Worm (Caenorhabditis elegans) whole organism, mixed stage, embryonic: ENCODE measurements around the gene K01D12.10.

Experiments used
- ceh-39 ChIP-seq: fragments of 150-350 bp; optimal IDR thresholded peaks from 2 replicates; lab custom pipeline; 2014; ENCODE audit warnings: missing biosample characterization, missing genetic modification characterization
- ces-1 ChIP-seq: fragments of 150-350 bp; optimal IDR thresholded peaks from 2 replicates; lab custom pipeline; 2014; ENCODE audit warnings: missing biosample characterization, missing genetic modification reagents, missing genetic modification characterization
- drap-1 ChIP-seq: fragments of 200-800 bp; sonication (Bioruptor generic); optimal IDR thresholded peaks from 3 replicates; lab custom pipeline; 2018; ENCODE audit warnings: mild to moderate bottlenecking, missing genetic modification characterization, missing compliant biosample characterization
- lsy-2 ChIP-seq: fragments of 150-350 bp; optimal IDR thresholded peaks from 2 replicates; lab custom pipeline; 2014; ENCODE audit warnings: missing biosample characterization, missing genetic modification characterization
- mep-1 ChIP-seq: fragments of 150-350 bp; optimal IDR thresholded peaks from 2 replicates; lab custom pipeline; 2017; ENCODE audit warnings: missing biosample characterization, missing genetic modification reagents, missing genetic modification characterization, inconsistent platforms
- nhr-2 ChIP-seq: fragments of 150-350 bp; optimal IDR thresholded peaks from 2 replicates; lab custom pipeline; 2014; ENCODE audit warnings: missing biosample characterization, missing genetic modification characterization
- snpc-4 ChIP-seq: fragments of 150-350 bp; optimal IDR thresholded peaks from 2 replicates; lab custom pipeline; 2014; ENCODE audit warnings: missing biosample characterization, missing genetic modification characterization
- sptf-1 ChIP-seq: sonication (generic microtip); optimal IDR thresholded peaks from 2 replicates; lab custom pipeline; 2017; ENCODE audit warnings: mild to moderate bottlenecking, missing genetic modification characterization, moderate library complexity, missing compliant biosample characterization
- unc-62 ChIP-seq: fragments of 150-350 bp; optimal IDR thresholded peaks from 2 replicates; lab custom pipeline; 2014; ENCODE audit warnings: missing biosample characterization, missing genetic modification reagents, missing genetic modification characterization
- ztf-11 ChIP-seq: fragments of 150-350 bp; optimal IDR thresholded peaks from 2 replicates; lab custom pipeline; 2014; ENCODE audit warnings: missing biosample characterization, missing genetic modification characterization

- TF ChIP-seq sptf-1 (tag; lab: Kevin White, UChicago) (no peak), ces-1 (GFP tag; lab: Kevin White, UChicago) (no peak), mep-1 (tag; lab: Kevin White, UChicago) (no peak), snpc-4 (tag; lab: Kevin White, UChicago) (no peak), ceh-39 (tag; lab: Kevin White, UChicago) (no peak), unc-62 (GFP tag; lab: Kevin White, UChicago) (no peak), lsy-2 (tag; lab: Kevin White, UChicago) (no peak), drap-1 (GFP tag; lab: Kevin White, UChicago) (no peak), ztf-11 (tag; lab: Kevin White, UChicago) (no peak), nhr-2 (tag; lab: Kevin White, UChicago) (no peak)
These were observed 28.8 kb upstream of the K01D12.10 start, which contains the start of gene K01D12.1 for ce11 chrV:12377256-12377655.
